Fruit fly (Drosophila melanogaster) whole organism, embryonic: ENCODE data around the gene Rad60.
A peak's percentile ranks its signal among the peaks of the same experiment; 100 is the strongest.

ENCODE experiments used
- Atf3 ChIP-seq: fragments of 200-800 bp; sonication (Bioruptor generic); optimal IDR thresholded peaks from 3 replicates; lab custom pipeline; 2016; ENCODE audit warnings: missing biosample characterization, missing genetic modification characterization
- B-H2 ChIP-seq: fragments of 200-800 bp; sonication (Bioruptor generic); optimal IDR thresholded peaks from 2 replicates; lab custom pipeline; 2018; ENCODE audit warnings: missing biosample characterization, mild to moderate bottlenecking, missing genetic modification characterization
- CG10321 ChIP-seq: fragments of 200-800 bp; sonication (Bioruptor generic); IDR thresholded peaks from 2 replicates; pipeline ENCODE4 v1.3.6; 2022; ENCODE audit warnings: missing biosample characterization, missing genetic modification characterization
- CG11085 ChIP-seq: fragments of 200-800 bp; sonication (Bioruptor generic); IDR thresholded peaks from 2 replicates; pipeline ENCODE4 v1.3.6; 2022; ENCODE audit warnings: missing biosample characterization, missing genetic modification characterization
- CG12219 ChIP-seq: fragments of 200-800 bp; sonication (Bioruptor generic); optimal IDR thresholded peaks from 3 replicates; lab custom pipeline; 2018; ENCODE audit warnings: missing biosample characterization, mild to moderate bottlenecking, missing genetic modification characterization
- CG13296 ChIP-seq: fragments of 200-800 bp; sonication (Bioruptor generic); optimal IDR thresholded peaks from 3 replicates; lab custom pipeline; 2018; ENCODE audit warnings: missing biosample characterization, mild to moderate bottlenecking, missing genetic modification characterization
- CG14441 ChIP-seq: fragments of 200-800 bp; sonication (Bioruptor generic); IDR thresholded peaks from 2 replicates; pipeline ENCODE4 v1.3.6; 2022; ENCODE audit warnings: missing biosample characterization, missing genetic modification characterization
- CG14667 ChIP-seq: fragments of 200-800 bp; sonication (Bioruptor generic); IDR thresholded peaks from 2 replicates; pipeline ENCODE4 v1.3.6; 2022; ENCODE audit warnings: missing biosample characterization, missing genetic modification characterization
- CG14965 ChIP-seq: fragments of 200-800 bp; sonication (Bioruptor generic); optimal IDR thresholded peaks from 2 replicates; lab custom pipeline; 2016; ENCODE audit warnings: missing biosample characterization, missing genetic modification characterization, borderline replicate concordance
- CG16779 ChIP-seq: fragments of 200-800 bp; sonication (Bioruptor generic); IDR thresholded peaks from 2 replicates; pipeline ENCODE4 v1.3.6; 2022; ENCODE audit warnings: missing biosample characterization, missing genetic modification characterization
- CG18011 ChIP-seq: fragments of 200-800 bp; sonication (Bioruptor generic); optimal IDR thresholded peaks from 2 replicates; lab custom pipeline; 2017; ENCODE audit warnings: missing biosample characterization, missing genetic modification characterization, mild to moderate bottlenecking, moderate library complexity, missing genotype
- CG18599 ChIP-seq: fragments of 200-800 bp; sonication (Bioruptor generic); optimal IDR thresholded peaks from 3 replicates; lab custom pipeline; 2017; ENCODE audit warnings: missing biosample characterization, missing genetic modification characterization, mild to moderate bottlenecking, moderate library complexity, missing genetic modification reagents
- CG18764 ChIP-seq: fragments of 200-800 bp; sonication (Bioruptor generic); optimal IDR thresholded peaks from 3 replicates; lab custom pipeline; 2016; ENCODE audit warnings: missing biosample characterization, missing genetic modification characterization
- CG2199 ChIP-seq: fragments of 200-800 bp; sonication (Bioruptor generic); IDR thresholded peaks from 3 replicates; pipeline ENCODE4 v1.3.6; 2022; ENCODE audit warnings: missing biosample characterization, missing genetic modification characterization
- CG34422 ChIP-seq: fragments of 200-800 bp; sonication (Bioruptor generic); IDR thresholded peaks from 3 replicates; pipeline ENCODE4 v1.3.6; 2022; ENCODE audit warnings: missing biosample characterization, missing genetic modification characterization
- CG3726 ChIP-seq: fragments of 200-800 bp; sonication (Bioruptor generic); IDR thresholded peaks from 3 replicates; pipeline ENCODE4, ENCODE4 v1.3.6; 2022; ENCODE audit warnings: missing biosample characterization, missing genetic modification characterization
- CG4404 ChIP-seq: fragments of 200-800 bp; sonication (Bioruptor generic); IDR thresholded peaks from 2 replicates; pipeline ENCODE4 v1.3.6; 2022; ENCODE audit warnings: missing biosample characterization, missing genetic modification characterization
- CG6175 ChIP-seq: fragments of 200-800 bp; sonication (Bioruptor generic); IDR thresholded peaks from 3 replicates; pipeline ENCODE4 v1.3.6; 2022; ENCODE audit warnings: missing biosample characterization, missing genetic modification characterization
- CG6689 ChIP-seq: fragments of 200-800 bp; sonication (Bioruptor generic); IDR thresholded peaks from 2 replicates; pipeline ENCODE4 v1.3.6; 2022; ENCODE audit warnings: missing biosample characterization, missing genetic modification characterization
- CG7271 ChIP-seq: fragments of 200-800 bp; sonication (Bioruptor generic); optimal IDR thresholded peaks from 2 replicates; lab custom pipeline; 2018; ENCODE audit warnings: missing biosample characterization, mild to moderate bottlenecking, missing genetic modification characterization, moderate library complexity
- CG8290 ChIP-seq, 3 experiments: fragments of 200-800 bp; sonication (Bioruptor generic); optimal IDR thresholded peaks; 2 replicates each; lab custom pipeline; 2016 to 2019; ENCODE audit warnings: missing biosample characterization in 3 of 3, missing genetic modification characterization in 3 of 3, mild to moderate bottlenecking in 2 of 3, moderate library complexity in 1 of 3
- CG8359 ChIP-seq: fragments of 200-800 bp; sonication (Bioruptor generic); optimal IDR thresholded peaks from 2 replicates; lab custom pipeline; 2017; ENCODE audit warnings: missing biosample characterization, mild to moderate bottlenecking, missing genetic modification characterization, borderline replicate concordance
- CG8765 ChIP-seq: fragments of 200-800 bp; sonication (Bioruptor generic); IDR thresholded peaks from 2 replicates; pipeline ENCODE4 v1.3.6; 2022; ENCODE audit warnings: missing biosample characterization, missing genetic modification characterization
- Dad ChIP-seq: fragments of 200-800 bp; sonication (Bioruptor generic); optimal IDR thresholded peaks from 3 replicates; lab custom pipeline; 2016; ENCODE audit warnings: missing biosample characterization, missing genetic modification characterization
- Doc2 ChIP-seq: fragments of 200-800 bp; sonication (Bioruptor generic); IDR thresholded peaks from 2 replicates; pipeline ENCODE4 v1.3.6; 2022; ENCODE audit warnings: missing biosample characterization, missing genetic modification characterization
- Drgx ChIP-seq: fragments of 200-800 bp; sonication (Bioruptor generic); IDR thresholded peaks from 2 replicates; pipeline ENCODE4 v1.3.6; 2022; ENCODE audit warnings: missing biosample characterization, missing genetic modification characterization
- Eip74EF ChIP-seq, 2 experiments: fragments of 200-800 bp in 1 of 2; fragments of >200 bp in 1 of 2; sonication (Bioruptor generic) in 1 of 2; optimal IDR thresholded peaks; 2 replicates each; lab custom pipeline; 2017 to 2019; ENCODE audit warnings: missing biosample characterization in 2 of 2, missing genetic modification characterization in 2 of 2, mild to moderate bottlenecking in 1 of 2, moderate library complexity in 1 of 2
- Elba2 ChIP-seq: fragments of 200-800 bp; sonication (Bioruptor generic); optimal IDR thresholded peaks from 3 replicates; lab custom pipeline; 2016; ENCODE audit warnings: missing biosample characterization, missing genetic modification characterization
- Ets97D ChIP-seq: fragments of 200-800 bp; sonication (Bioruptor generic); optimal IDR thresholded peaks from 3 replicates; lab custom pipeline; 2016; ENCODE audit warnings: missing biosample characterization, missing genetic modification characterization
- HLH54F ChIP-seq: fragments of 200-800 bp; sonication (Bioruptor generic); optimal IDR thresholded peaks from 3 replicates; lab custom pipeline; 2016; ENCODE audit warnings: missing biosample characterization, missing genetic modification characterization
- Hsf ChIP-seq: fragments of 200-800 bp; sonication (Bioruptor generic); optimal IDR thresholded peaks from 3 replicates; lab custom pipeline; 2016; ENCODE audit warnings: missing biosample characterization, missing genetic modification characterization
- Meics ChIP-seq: fragments of 200-800 bp; sonication (Bioruptor generic); optimal IDR thresholded peaks from 2 replicates; lab custom pipeline; 2017; ENCODE audit warnings: missing biosample characterization, mild to moderate bottlenecking, missing genetic modification characterization
- NC2α ChIP-seq: fragments of 200-800 bp; sonication (Bioruptor generic); optimal IDR thresholded peaks from 2 replicates; lab custom pipeline; 2016; ENCODE audit warnings: missing biosample characterization, missing genetic modification characterization
- Nf-YC ChIP-seq: fragments of 200-800 bp; optimal IDR thresholded peaks from 3 replicates; lab custom pipeline; 2019; ENCODE audit warnings: missing biosample characterization, mild to moderate bottlenecking, missing genetic modification characterization, moderate library complexity
- Scr ChIP-seq: fragments of 200-800 bp; sonication (Bioruptor generic); IDR thresholded peaks from 2 replicates; pipeline ENCODE4 v1.3.6; 2022; ENCODE audit warnings: missing biosample characterization, missing genetic modification characterization; ENCODE audit not compliant: partially characterized antibody
- Sin3A ChIP-seq: fragments of >200 bp; optimal IDR thresholded peaks from 2 replicates; lab custom pipeline; 2018
- Spps ChIP-seq: fragments of 200-800 bp; sonication (Bioruptor generic); optimal IDR thresholded peaks from 2 replicates; lab custom pipeline; 2018; ENCODE audit warnings: missing biosample characterization, mild to moderate bottlenecking, missing genetic modification characterization
- Sry-δ ChIP-seq: fragments of 200-800 bp; sonication (Bioruptor generic); optimal IDR thresholded peaks from 2 replicates; lab custom pipeline; 2016; ENCODE audit warnings: missing biosample characterization, missing genetic modification characterization
- emc ChIP-seq: fragments of 200-800 bp; sonication (Bioruptor generic); optimal IDR thresholded peaks from 2 replicates; lab custom pipeline; 2016; ENCODE audit warnings: missing biosample characterization, missing genetic modification characterization
- gro ChIP-seq: fragments of 200-800 bp; sonication (Bioruptor generic); optimal IDR thresholded peaks from 2 replicates; lab custom pipeline; 2016; ENCODE audit warnings: missing biosample characterization, missing genetic modification characterization
- gsb-n ChIP-seq: fragments of 200-800 bp; sonication (Bioruptor generic); optimal IDR thresholded peaks from 3 replicates; lab custom pipeline; 2018; ENCODE audit warnings: missing biosample characterization, mild to moderate bottlenecking, missing genetic modification characterization
- insv ChIP-seq, 2 experiments: fragments of 200-800 bp; sonication (Bioruptor generic); optimal IDR thresholded peaks; 3 replicates each; lab custom pipeline; 2016 to 2018; ENCODE audit warnings: missing biosample characterization in 2 of 2, missing genetic modification characterization in 2 of 2
- kni ChIP-seq: fragments of 200-800 bp; sonication (Bioruptor generic); optimal IDR thresholded peaks from 3 replicates; lab custom pipeline; 2017; ENCODE audit warnings: mild to moderate bottlenecking, missing biosample characterization, missing genetic modification reagents, missing genetic modification characterization
- lbe ChIP-seq: fragments of 200-800 bp; sonication (Bioruptor generic); optimal IDR thresholded peaks from 2 replicates; lab custom pipeline; 2016; ENCODE audit warnings: missing biosample characterization, mild to moderate bottlenecking, missing genetic modification characterization
- repo ChIP-seq: fragments of 200-800 bp; sonication (Bioruptor generic); optimal IDR thresholded peaks from 2 replicates; lab custom pipeline; 2016; ENCODE audit warnings: missing biosample characterization, missing genetic modification characterization
- sd ChIP-seq: fragments of 200-800 bp; sonication (Bioruptor generic); optimal IDR thresholded peaks from 3 replicates; lab custom pipeline; 2018; ENCODE audit warnings: missing biosample characterization, mild to moderate bottlenecking, missing genetic modification characterization, moderate library complexity
- sim ChIP-seq: fragments of 200-800 bp; sonication (Bioruptor generic); IDR thresholded peaks from 2 replicates; pipeline ENCODE4 v1.3.6; 2022; ENCODE audit warnings: missing biosample characterization, missing genetic modification characterization
- sna ChIP-seq: fragments of 200-800 bp; sonication (Bioruptor generic); IDR thresholded peaks from 2 replicates; pipeline ENCODE4 v1.3.6; 2022; ENCODE audit warnings: missing biosample characterization, missing genetic modification characterization; ENCODE audit not compliant: partially characterized antibody
- ssp ChIP-seq: fragments of 200-800 bp; sonication (Bioruptor generic); IDR thresholded peaks from 2 replicates; pipeline ENCODE4 v1.3.6; 2022; ENCODE audit warnings: missing biosample characterization, missing genetic modification characterization
- wdn ChIP-seq: fragments of 200-800 bp; sonication (Bioruptor generic); IDR thresholded peaks from 2 replicates; pipeline ENCODE4 v1.3.6; 2022; ENCODE audit warnings: missing biosample characterization, missing genetic modification characterization
- zen ChIP-seq: fragments of 200-800 bp; sonication (Bioruptor generic); optimal IDR thresholded peaks from 3 replicates; lab custom pipeline; 2018; ENCODE audit warnings: missing biosample characterization, mild to moderate bottlenecking, missing genetic modification characterization, moderate library complexity

Gene Rad60

DNA sequence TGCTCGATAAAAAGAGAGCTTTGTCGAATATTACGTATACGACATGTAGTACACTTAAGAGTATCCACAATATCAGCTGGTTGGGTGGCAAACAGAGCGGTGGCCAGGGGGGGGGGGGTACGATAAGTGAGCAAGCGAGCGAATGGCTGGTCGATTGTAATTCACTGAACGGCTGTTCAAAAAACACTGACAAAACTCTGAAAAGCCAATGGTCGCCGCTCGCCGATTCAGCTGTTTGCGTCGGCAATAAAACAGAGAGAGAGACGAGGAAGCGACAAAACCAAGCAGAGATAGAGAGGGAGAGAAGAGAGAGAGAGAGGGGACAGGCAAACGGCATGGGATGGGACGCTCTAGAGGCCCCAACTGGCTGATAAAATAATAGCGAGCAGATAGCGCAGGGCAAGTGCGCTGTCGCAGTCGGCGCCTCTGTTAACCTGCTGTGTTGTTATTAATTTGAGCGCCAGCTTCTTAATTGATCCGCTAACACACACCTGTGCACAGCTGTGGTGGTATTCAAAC, 24.7 kb downstream of the Rad60 start, which contains the start of gene cnc (continued):
- no peak for TF ChIP-seq CG8290 (GFP tag; optimal IDR thresholded peaks at IDR 0.05; lab: Kevin White, UChicago)
- peak in 1 of 2 experiments; percentile 53 for TF ChIP-seq CG8290 (tag; optimal IDR thresholded peaks at IDR 0.05; lab: Kevin White, UChicago)
- peak; percentile 38 for TF ChIP-seq kni
- no peak for TF ChIP-seq CG14965 (GFP tag; lab: Kevin White, UChicago)
- TF ChIP-seq CG16779 (GFP tag; lab: Robert Waterston, UW): peak; percentile 63; the same call in 1 of the 2 replicates
- TF ChIP-seq CG14667 (GFP tag; lab: Robert Waterston, UW): no peak
- no peak for TF ChIP-seq Sin3A (lab: Kevin White, UChicago)
- no peak for TF ChIP-seq HLH54F (GFP tag; lab: Kevin White, UChicago)
- TF ChIP-seq B-H2: peak; percentile 55
- no peak for TF ChIP-seq Spps
- no peak for TF ChIP-seq CG3726 (GFP tag; lab: Robert Waterston, UW)
- TF ChIP-seq sim (GFP tag; lab: Robert Waterston, UW): no peak
- peak; percentile 72 for TF ChIP-seq sd (tag; lab: Kevin White, UChicago)
- TF ChIP-seq Atf3: no peak
- TF ChIP-seq Hsf (GFP tag; lab: Kevin White, UChicago): no peak
- no peak for TF ChIP-seq CG4404 (GFP tag; lab: Robert Waterston, UW)
- no peak; the same call in 1 of the 2 replicates for TF ChIP-seq Drgx (GFP tag; lab: Robert Waterston, UW)
- TF ChIP-seq repo: peak; percentile 41
- no peak for TF ChIP-seq gsb-n (tag; lab: Kevin White, UChicago)
- peak; percentile 26 for TF ChIP-seq CG12219 (GFP tag; lab: Kevin White, UChicago)
- no peak for TF ChIP-seq emc (GFP tag; lab: Kevin White, UChicago)
- peak; percentile 77 for TF ChIP-seq Nf-YC (tag; lab: Kevin White, UChicago)
- no peak for TF ChIP-seq CG8765 (GFP tag; lab: Robert Waterston, UW)
- no peak for TF ChIP-seq zen (tag; lab: Kevin White, UChicago)
- TF ChIP-seq Ets97D (GFP tag; lab: Kevin White, UChicago): no peak
- TF ChIP-seq CG6689 (GFP tag; lab: Robert Waterston, UW): no peak
- no peak for TF ChIP-seq CG34422 (GFP tag; lab: Robert Waterston, UW)
- TF ChIP-seq sna: peak; percentile 59; the same call in 1 of the 2 replicates
- TF ChIP-seq CG2199: peak; percentile 73; the same call in 2 of the 3 replicates
- TF ChIP-seq Scr: peak; percentile 41; the same call in 1 of the 2 replicates
- no peak for TF ChIP-seq Dad (GFP tag; lab: Kevin White, UChicago)
- TF ChIP-seq CG13296: no peak
- TF ChIP-seq CG7271 (tag; lab: Kevin White, UChicago): no peak
- TF ChIP-seq wdn (GFP tag; lab: Robert Waterston, UW): peak; percentile 6; the same call in 1 of the 2 replicates
- TF ChIP-seq CG18599: peak; percentile 46
- no peak for TF ChIP-seq Sry-δ (GFP tag; lab: Kevin White, UChicago)
- peak; percentile 47 for TF ChIP-seq gro
- peak; percentile 41 for TF ChIP-seq CG18011 (GFP tag; lab: Kevin White, UChicago)
- TF ChIP-seq NC2α (GFP tag; lab: Kevin White, UChicago): no peak
- TF ChIP-seq insv (GFP tag; optimal IDR thresholded peaks at IDR 0.05; lab: Kevin White, UChicago): no peak
- TF ChIP-seq Doc2 (GFP tag; lab: Robert Waterston, UW): no peak
- no peak for TF ChIP-seq CG10321 (GFP tag; lab: Robert Waterston, UW)
- TF ChIP-seq CG18764 (GFP tag; lab: Kevin White, UChicago): no peak
- TF ChIP-seq lbe: peak; percentile 10
- no peak for TF ChIP-seq CG11085 (GFP tag; lab: Robert Waterston, UW)
- no peak for TF ChIP-seq ssp
- no peak for TF ChIP-seq CG6175 (GFP tag; lab: Robert Waterston, UW)
- TF ChIP-seq Eip74EF (GFP tag; optimal IDR thresholded peaks at IDR 0.05; lab: Kevin White, UChicago): peak in 1 of 2 experiments; percentile 81
- TF ChIP-seq Meics (GFP tag; lab: Kevin White, UChicago): no peak
- no peak for TF ChIP-seq CG8359 (GFP tag; lab: Kevin White, UChicago)
- no peak for TF ChIP-seq CG14441
- no peak for TF ChIP-seq Elba2 (GFP tag; lab: Kevin White, UChicago)
